Worm (Caenorhabditis elegans) whole organism, L3 larva: ENCODE results near the gene C55A6.7.

ENCODE experiments used
- ama-1 ChIP-seq: fragments of 150-350 bp; optimal IDR thresholded peaks from 2 replicates; lab custom pipeline; 2018
- egl-5 ChIP-seq: fragments of 150-350 bp; optimal IDR thresholded peaks from 2 replicates; lab custom pipeline; 2017; ENCODE audit warnings: missing biosample characterization, missing genetic modification reagents, missing genetic modification characterization, inconsistent platforms
- fos-1 ChIP-seq: fragments of 150-350 bp; optimal IDR thresholded peaks from 2 replicates; lab custom pipeline; 2014; ENCODE audit warnings: missing biosample characterization, missing genetic modification characterization
- nhr-11 ChIP-seq: fragments of 150-350 bp; optimal IDR thresholded peaks from 2 replicates; lab custom pipeline; 2014; ENCODE audit warnings: missing biosample characterization, missing genetic modification characterization
- nhr-25 ChIP-seq: sonication (generic microtip); optimal IDR thresholded peaks from 2 replicates; lab custom pipeline; 2017; ENCODE audit warnings: missing biosample characterization, missing genetic modification characterization
- pha-4 ChIP-seq: fragments of 150-350 bp; optimal IDR thresholded peaks from 2 replicates; lab custom pipeline; 2014; ENCODE audit warnings: missing biosample characterization, missing genetic modification reagents, missing genetic modification characterization
- pqm-1 ChIP-seq: fragments of 150-350 bp; optimal IDR thresholded peaks from 2 replicates; lab custom pipeline; 2017; ENCODE audit warnings: missing biosample characterization, missing genetic modification characterization, inconsistent platforms
- unc-62 ChIP-seq: fragments of 150-350 bp; sonication (generic microtip); optimal IDR thresholded peaks from 4 replicates; lab custom pipeline; 2014; ENCODE audit warnings: missing biosample characterization, missing genetic modification reagents, missing genetic modification characterization
- zag-1 ChIP-seq: fragments of 150-350 bp; optimal IDR thresholded peaks from 2 replicates; lab custom pipeline; 2014; ENCODE audit warnings: missing biosample characterization, missing genetic modification characterization
- ztf-11 ChIP-seq: fragments of 150-350 bp; optimal IDR thresholded peaks from 2 replicates; lab custom pipeline; 2014; ENCODE audit warnings: missing biosample characterization, missing genetic modification characterization
- ztf-4 ChIP-seq: fragments of 150-350 bp; optimal IDR thresholded peaks from 2 replicates; lab custom pipeline; 2014; ENCODE audit warnings: missing biosample characterization, missing genetic modification characterization

DNA sequence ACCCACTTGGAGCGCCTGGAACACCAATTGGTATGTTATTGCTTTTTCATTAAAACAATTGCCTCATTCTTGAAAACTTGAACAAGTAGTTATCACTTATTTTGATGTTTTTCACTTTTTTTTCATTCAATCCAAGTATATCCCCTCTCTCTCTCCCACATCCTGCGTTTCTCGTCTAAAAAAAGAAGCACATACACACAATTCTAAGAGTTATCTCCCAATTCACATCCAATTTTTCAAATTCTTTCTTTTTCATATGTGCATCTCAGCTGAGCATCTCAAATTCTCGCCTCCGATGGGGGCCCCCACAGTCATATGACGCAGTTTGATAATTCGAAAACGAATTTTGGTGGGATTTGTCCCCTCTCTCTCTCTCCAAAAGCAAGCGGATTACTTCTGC is 16.3 kb upstream of the C55A6.7 start:
- TF ChIP-seq ztf-4 (tag; lab: Kevin White, UChicago) (no peak), nhr-25 (tag; lab: Kevin White, UChicago) (no peak), ama-1 (lab: Kevin White, UChicago) (no peak), ztf-11 (tag; lab: Kevin White, UChicago) (no peak), unc-62 (GFP tag; lab: Kevin White, UChicago) (no peak), pha-4 (tag; lab: Kevin White, UChicago) (no peak), pqm-1 (tag; lab: Kevin White, UChicago) (no peak), fos-1 (tag; lab: Kevin White, UChicago) (no peak), zag-1 (tag; lab: Kevin White, UChicago) (no peak), nhr-11 (no peak), egl-5 (tag; lab: Kevin White, UChicago) (no peak)
